Fruit fly (Drosophila melanogaster) whole organism, pupa: ENCODE measurements around the gene CG8369.
A peak's percentile ranks its signal among the peaks of the same experiment; 100 is the strongest.

Experiments
- CG10348 ChIP-seq: fragments of 200-800 bp; sonication (Bioruptor generic); IDR thresholded peaks from 2 replicates; pipeline ENCODE4 v1.3.6; 2022; ENCODE audit warnings: missing biosample characterization, missing genetic modification characterization
- CG12605 ChIP-seq: fragments of 200-800 bp; sonication (Bioruptor generic); IDR thresholded peaks from 2 replicates; pipeline ENCODE4 v1.3.6; 2022; ENCODE audit warnings: missing biosample characterization, missing genetic modification characterization
- CG13204 ChIP-seq: fragments of 200-800 bp; sonication (Bioruptor generic); optimal IDR thresholded peaks from 2 replicates; lab custom pipeline; 2018; ENCODE audit warnings: missing biosample characterization, mild to moderate bottlenecking, missing genetic modification characterization, moderate library complexity
- CG14655 ChIP-seq: fragments of 200-800 bp; sonication (Bioruptor generic); optimal IDR thresholded peaks from 3 replicates; lab custom pipeline; 2017; ENCODE audit warnings: mild to moderate bottlenecking, missing biosample characterization, missing genetic modification reagents, missing genetic modification characterization
- CG15710 ChIP-seq: fragments of 200-800 bp; sonication (Bioruptor generic); optimal IDR thresholded peaks from 2 replicates; lab custom pipeline; 2018; ENCODE audit warnings: missing biosample characterization, mild to moderate bottlenecking, missing genetic modification characterization, moderate library complexity
- CG17806 ChIP-seq: fragments of 200-800 bp; sonication (Bioruptor generic); optimal IDR thresholded peaks from 2 replicates; lab custom pipeline; 2018; ENCODE audit warnings: missing biosample characterization, mild to moderate bottlenecking, missing genetic modification characterization, moderate library complexity
- CG32121 ChIP-seq: fragments of 200-800 bp; sonication (Bioruptor generic); IDR thresholded peaks from 2 replicates; pipeline ENCODE4 v1.3.6; 2022; ENCODE audit warnings: missing biosample characterization, missing genetic modification characterization
- CG34367 ChIP-seq: fragments of 200-800 bp; sonication (Bioruptor generic); optimal IDR thresholded peaks from 2 replicates; lab custom pipeline; 2018; ENCODE audit warnings: missing biosample characterization, mild to moderate bottlenecking, missing genetic modification characterization
- CG4496 ChIP-seq: fragments of 200-800 bp; sonication (Bioruptor generic); IDR thresholded peaks from 3 replicates; pipeline ENCODE4 v1.3.6; 2022; ENCODE audit warnings: missing biosample characterization, missing genetic modification characterization
- CG8159 ChIP-seq: fragments of 200-800 bp; sonication (Bioruptor generic); optimal IDR thresholded peaks from 3 replicates; lab custom pipeline; 2018; ENCODE audit warnings: missing biosample characterization, mild to moderate bottlenecking, missing genetic modification characterization, moderate library complexity
- CG8301 ChIP-seq: fragments of 200-800 bp; sonication (Bioruptor generic); optimal IDR thresholded peaks from 2 replicates; lab custom pipeline; 2018; ENCODE audit warnings: missing biosample characterization, mild to moderate bottlenecking, missing genetic modification characterization
- CG9948 ChIP-seq: fragments of 200-800 bp; sonication (Bioruptor generic); optimal IDR thresholded peaks from 2 replicates; lab custom pipeline; 2018; ENCODE audit warnings: missing biosample characterization, mild to moderate bottlenecking, missing genetic modification characterization, moderate library complexity
- D1 ChIP-seq: fragments of 200-800 bp; sonication (Bioruptor generic); optimal IDR thresholded peaks from 2 replicates; lab custom pipeline; 2018; ENCODE audit warnings: missing biosample characterization, mild to moderate bottlenecking, missing genetic modification characterization, moderate library complexity
- EcR ChIP-seq: fragments of 200-800 bp; sonication (Bioruptor generic); optimal IDR thresholded peaks from 3 replicates; lab custom pipeline; 2019; ENCODE audit warnings: missing biosample characterization, missing genetic modification characterization, mild to moderate bottlenecking, moderate library complexity, missing genetic modification reagents
- Ets98B ChIP-seq: fragments of 200-800 bp; sonication (Bioruptor generic); IDR thresholded peaks from 2 replicates; pipeline ENCODE4 v1.3.6; 2022; ENCODE audit warnings: missing biosample characterization, missing genetic modification characterization
- Pif1A ChIP-seq: fragments of 200-800 bp; sonication (Bioruptor generic); optimal IDR thresholded peaks from 3 replicates; lab custom pipeline; 2016; ENCODE audit warnings: missing biosample characterization, missing genetic modification characterization
- Pif1B ChIP-seq: fragments of 200-800 bp; sonication (Bioruptor generic); optimal IDR thresholded peaks from 3 replicates; lab custom pipeline; 2016; ENCODE audit warnings: missing biosample characterization, missing genetic modification characterization
- Snoo ChIP-seq: fragments of 200-800 bp; sonication (Bioruptor generic); optimal IDR thresholded peaks from 3 replicates; lab custom pipeline; 2017; ENCODE audit warnings: missing biosample characterization, mild to moderate bottlenecking, missing genetic modification characterization, inconsistent platforms
- fd96Ca ChIP-seq: fragments of 200-800 bp; sonication (Bioruptor generic); IDR thresholded peaks from 3 replicates; pipeline ENCODE4 v1.3.6; 2022; ENCODE audit warnings: missing biosample characterization, missing genetic modification characterization
- gl ChIP-seq: fragments of 200-800 bp; sonication (Bioruptor generic); optimal IDR thresholded peaks from 2 replicates; lab custom pipeline; 2018; ENCODE audit warnings: missing biosample characterization, mild to moderate bottlenecking, missing genetic modification characterization
- rn ChIP-seq: fragments of 200-800 bp; sonication (Bioruptor generic); IDR thresholded peaks from 2 replicates; pipeline ENCODE4 v1.3.6; 2022; ENCODE audit warnings: missing biosample characterization, missing genetic modification characterization

The CG8369 gene

DNA sequence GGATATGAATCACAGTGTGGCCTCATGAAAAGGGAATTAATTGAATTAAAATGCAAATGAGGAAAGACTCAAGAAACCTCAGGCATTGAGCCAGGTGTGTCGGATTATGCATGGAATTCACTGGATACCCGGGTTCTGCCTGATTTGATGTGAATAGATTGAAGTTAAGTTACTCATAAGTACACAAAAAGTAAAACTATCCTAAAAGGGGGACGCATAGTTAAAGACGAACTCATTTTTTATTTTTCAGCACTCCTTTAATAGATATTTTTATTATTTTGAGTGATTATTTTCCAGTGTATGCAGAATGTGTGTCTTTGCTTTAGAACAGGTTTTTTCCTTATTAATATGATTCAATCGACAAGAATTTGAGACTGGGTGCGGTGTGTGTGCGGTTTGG, 31.4 kb downstream of the CG8369 start:
- TF ChIP-seq CG34367 (tag; lab: Kevin White, UChicago) (no peak), Pif1A (GFP tag; lab: Kevin White, UChicago) (peak; percentile 24), CG8159 (peak; percentile 4), CG12605 (GFP tag; lab: Robert Waterston, UW) (no peak), CG17806 (tag; lab: Kevin White, UChicago) (peak; percentile 19), Snoo (tag; lab: Kevin White, UChicago) (peak; percentile 13), CG32121 (peak; percentile 44; the same call in 1 of the 2 replicates), rn (no peak)

DNA sequence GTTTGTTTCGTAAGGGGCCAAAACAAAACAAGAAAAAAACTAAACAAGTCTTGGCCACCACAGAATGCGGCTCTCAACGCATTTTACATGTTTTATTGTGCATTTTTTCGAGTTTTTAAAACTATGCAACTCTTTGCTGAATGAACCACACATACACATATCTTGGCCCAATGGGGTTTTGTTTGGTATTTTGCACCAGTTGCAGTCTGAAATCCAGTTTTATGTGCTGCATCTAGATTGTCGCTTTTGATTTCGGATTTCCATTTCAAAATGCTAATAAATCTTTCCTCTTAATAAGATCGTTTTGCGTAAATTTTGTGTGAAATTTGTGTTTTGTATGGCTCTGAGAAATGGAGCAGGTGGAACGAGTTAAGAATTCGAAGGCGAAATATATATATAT, 31.9 kb downstream of the CG8369 start:
- TF ChIP-seq CG12605 (GFP tag; lab: Robert Waterston, UW) (no peak), Pif1A (GFP tag; lab: Kevin White, UChicago) (no peak), fd96Ca (GFP tag; lab: Robert Waterston, UW) (no peak)

DNA sequence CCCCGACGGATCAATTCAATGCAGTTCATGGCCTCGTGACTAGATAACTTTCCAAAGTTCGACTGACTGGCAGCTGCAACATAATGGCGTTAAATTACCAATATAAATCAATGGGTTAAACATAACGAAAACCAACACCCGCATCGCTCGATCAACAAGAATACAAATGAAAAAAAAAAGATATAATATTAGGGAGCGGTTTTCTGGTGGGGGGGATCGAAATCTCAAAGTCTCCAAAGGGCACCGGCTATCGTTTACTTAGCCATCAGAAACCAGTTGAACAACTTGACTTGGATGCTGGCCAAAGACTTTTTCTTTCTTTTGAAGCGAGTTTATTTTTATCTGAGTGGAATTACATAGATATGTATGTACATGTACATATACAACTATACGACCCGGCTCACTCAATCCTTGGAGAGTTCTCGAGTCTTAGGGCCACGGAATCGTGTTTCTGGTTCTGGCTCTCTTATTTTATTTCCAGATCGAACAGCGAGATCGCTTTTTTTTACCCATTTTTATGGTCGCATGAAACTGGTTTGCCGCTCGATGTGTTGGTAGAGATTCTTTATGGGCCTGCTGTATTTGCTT, 32.9 kb downstream of the CG8369 start:
- TF ChIP-seq CG34367 (tag; lab: Kevin White, UChicago) (peak; percentile 50), gl (peak; percentile 66), rn (no peak), CG8159 (peak; percentile 36), CG9948 (tag; lab: Kevin White, UChicago) (no peak), CG13204 (peak; percentile 63), CG12605 (GFP tag; lab: Robert Waterston, UW) (peak; percentile 62; the same call in 1 of the 2 replicates), CG15710 (tag; lab: Kevin White, UChicago) (peak; percentile 28), Ets98B (GFP tag; lab: Robert Waterston, UW) (no peak), fd96Ca (GFP tag; lab: Robert Waterston, UW) (0 out of 3 replicates have a peak, but pooled peaks have one; percentile 11), Pif1B (GFP tag; lab: Kevin White, UChicago) (peak; percentile 0), CG17806 (tag; lab: Kevin White, UChicago) (peak; percentile 25), EcR (peak; percentile 81)

DNA sequence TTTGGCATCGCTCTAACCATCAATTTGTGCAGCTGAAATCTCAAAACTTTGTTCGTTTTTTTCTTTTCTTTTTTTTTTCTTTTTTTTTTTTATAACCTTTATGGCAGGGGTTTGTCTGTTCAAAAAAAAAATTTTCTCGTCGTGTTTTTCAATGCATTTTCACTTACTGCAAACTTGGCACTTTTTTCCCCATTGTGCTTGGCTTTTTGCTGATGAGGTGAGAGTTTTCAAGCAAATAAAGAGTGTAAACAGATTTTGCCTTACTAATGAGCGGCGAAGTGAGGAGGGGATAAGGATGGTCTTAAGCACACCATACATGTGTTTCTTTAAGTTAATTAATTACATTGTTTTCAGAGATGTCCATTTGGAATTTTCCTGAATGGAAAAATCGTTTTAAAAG, 34.4 kb downstream of the CG8369 start:
- no peak for TF ChIP-seq CG9948 (tag; lab: Kevin White, UChicago)
- TF ChIP-seq EcR = no peak
- TF ChIP-seq CG34367 (tag; lab: Kevin White, UChicago) = no peak
- no peak for TF ChIP-seq Snoo (tag; lab: Kevin White, UChicago)
- no peak for TF ChIP-seq gl
- no peak for TF ChIP-seq fd96Ca (GFP tag; lab: Robert Waterston, UW)
- no peak for TF ChIP-seq CG12605 (GFP tag; lab: Robert Waterston, UW)
- no peak for TF ChIP-seq CG15710 (tag; lab: Kevin White, UChicago)
- TF ChIP-seq Pif1A (GFP tag; lab: Kevin White, UChicago) = no peak

DNA sequence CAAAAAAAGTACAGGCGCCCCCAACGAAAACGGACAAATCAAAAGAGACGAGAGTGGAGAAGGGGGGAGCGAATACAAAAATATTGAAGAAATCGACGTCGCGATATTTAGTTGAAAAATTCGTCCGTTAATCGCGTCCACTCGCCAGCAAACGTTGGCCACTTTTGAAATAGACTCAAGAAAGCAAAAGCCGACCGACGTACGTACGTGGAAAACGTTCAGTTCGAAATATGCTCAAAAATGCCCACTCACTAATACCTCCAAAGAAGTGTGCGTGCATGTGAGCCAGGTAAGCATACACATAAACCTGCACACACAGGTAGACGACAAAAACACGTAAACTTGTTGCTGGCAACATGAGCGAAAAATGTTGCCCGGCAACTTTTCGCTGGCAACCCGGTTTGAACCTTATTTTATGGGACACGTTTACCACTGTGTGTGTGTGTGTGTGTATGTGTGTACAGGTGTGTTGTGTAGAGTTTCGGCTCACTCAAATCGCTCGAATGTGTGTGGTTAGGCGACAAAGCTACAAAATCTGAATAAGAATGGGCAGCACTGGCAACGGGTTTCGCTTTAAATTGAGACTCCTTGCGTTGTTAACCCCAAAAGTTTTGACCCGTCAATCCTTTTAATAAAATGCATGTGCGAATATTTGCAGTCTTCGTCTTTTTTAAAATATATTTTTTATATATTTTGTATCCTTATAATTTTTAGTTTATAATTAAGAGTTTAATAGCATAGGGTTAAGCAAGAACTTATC, 35.9 kb downstream of the CG8369 start:
- TF ChIP-seq CG32121 (no peak), CG13204 (no peak), CG15710 (tag; lab: Kevin White, UChicago) (peak; percentile 79), CG4496 (GFP tag; lab: Robert Waterston, UW) (peak; percentile 59; the same call in 2 of the 3 replicates), CG17806 (tag; lab: Kevin White, UChicago) (peak; percentile 78), CG10348 (GFP tag; lab: Robert Waterston, UW) (no peak), CG14655 (peak; percentile 74), D1 (tag; lab: Kevin White, UChicago) (no peak), CG9948 (tag; lab: Kevin White, UChicago) (peak; percentile 74), CG8301 (tag; lab: Kevin White, UChicago) (peak; percentile 45), CG34367 (tag; lab: Kevin White, UChicago) (peak; percentile 74), CG8159 (peak; percentile 77), Snoo (tag; lab: Kevin White, UChicago) (no peak), Pif1B (GFP tag; lab: Kevin White, UChicago) (peak; percentile 70), Ets98B (GFP tag; lab: Robert Waterston, UW) (no peak), EcR (peak; percentile 56), fd96Ca (GFP tag; lab: Robert Waterston, UW) (peak; percentile 33; the same call in 1 of the 3 replicates), Pif1A (GFP tag; lab: Kevin White, UChicago) (peak; percentile 33), rn (no peak), gl (no peak), CG12605 (GFP tag; lab: Robert Waterston, UW) (peak; percentile 17; the same call in 1 of the 2 replicates)

DNA sequence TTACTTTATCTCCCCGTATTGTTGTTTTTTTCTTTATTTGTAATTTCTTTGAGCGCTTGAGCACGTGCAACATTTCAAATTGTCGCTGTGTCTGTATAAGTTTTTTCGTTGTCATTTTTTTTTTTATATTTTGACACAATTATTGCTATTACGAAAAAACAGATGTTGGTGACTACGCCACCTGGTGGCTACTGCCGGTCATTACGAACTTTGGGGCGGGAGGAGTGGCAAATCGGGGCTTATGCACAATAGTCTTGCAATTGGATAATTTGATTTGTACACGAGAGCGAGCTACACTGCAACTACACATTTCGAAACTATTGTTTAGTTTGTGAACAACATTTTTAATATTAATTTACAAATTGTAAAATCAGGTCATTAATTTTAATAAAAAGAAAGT, 37.5 kb downstream of the CG8369 start:
- TF ChIP-seq CG10348 (GFP tag; lab: Robert Waterston, UW) (no peak), CG4496 (GFP tag; lab: Robert Waterston, UW) (0 out of 3 replicates have a peak, but pooled peaks have one; percentile 19)
